Worm (Caenorhabditis elegans) whole organism, young adult: ENCODE results near the gene psa-3.

Source experiments
- B0019.2 ChIP-seq: fragments of 200-800 bp; sonication (Bioruptor generic); conservative IDR thresholded peaks from 2 replicates; pipeline ENCODE4 v1.3.6; 2022; ENCODE audit warnings: missing genetic modification reagents, missing genetic modification characterization, missing compliant biosample characterization
- B0261.1 ChIP-seq: sonication (generic microtip); optimal IDR thresholded peaks from 2 replicates; lab custom pipeline; 2016; ENCODE audit warnings: mild to moderate bottlenecking, missing genetic modification characterization, moderate library complexity, missing compliant biosample characterization
- C17E4.6 ChIP-seq: fragments of 200-800 bp; sonication (Bioruptor generic); IDR thresholded peaks from 2 replicates; pipeline ENCODE4 v1.3.6; 2022; ENCODE audit warnings: missing genetic modification reagents, missing genetic modification characterization, missing compliant biosample characterization
- F22D6.2 ChIP-seq: sonication (generic microtip); optimal IDR thresholded peaks from 2 replicates; lab custom pipeline; 2016; ENCODE audit warnings: mild to moderate bottlenecking, missing genetic modification characterization, missing compliant biosample characterization
- F23B12.7 ChIP-seq: sonication (generic microtip); optimal IDR thresholded peaks from 2 replicates; lab custom pipeline; 2017; ENCODE audit warnings: missing genetic modification characterization, mild to moderate bottlenecking, missing compliant biosample characterization, antibody characterized with exemption, moderate library complexity; ENCODE audit not compliant: insufficient read depth
- F33H1.4 ChIP-seq: fragments of 200-800 bp; sonication (Bioruptor generic); IDR thresholded peaks from 2 replicates; pipeline ENCODE4 v1.3.6; 2022; ENCODE audit warnings: missing genetic modification reagents, missing genetic modification characterization, missing compliant biosample characterization
- F37B4.10 ChIP-seq: fragments of 200-800 bp; sonication (Bioruptor generic); IDR thresholded peaks from 2 replicates; pipeline ENCODE4 v1.3.6; 2022; ENCODE audit warnings: missing genetic modification characterization, missing compliant biosample characterization
- F49E8.2 ChIP-seq: sonication (generic microtip); optimal IDR thresholded peaks from 3 replicates; lab custom pipeline; 2017; ENCODE audit warnings: missing genetic modification characterization, mild to moderate bottlenecking, missing compliant biosample characterization, antibody characterized with exemption, moderate library complexity; ENCODE audit not compliant: insufficient read depth
- T26A5.8 ChIP-seq: sonication (generic microtip); optimal IDR thresholded peaks from 2 replicates; lab custom pipeline; 2016; ENCODE audit warnings: missing genetic modification characterization, missing compliant biosample characterization
- Y67H2A.10 ChIP-seq: fragments of 200-800 bp; sonication (Bioruptor generic); conservative IDR thresholded peaks from 2 replicates; pipeline ENCODE4 v1.3.6; 2022; ENCODE audit warnings: missing genetic modification reagents, missing genetic modification characterization, missing compliant biosample characterization
- ZK185.1 ChIP-seq: sonication (generic microtip); optimal IDR thresholded peaks from 2 replicates; lab custom pipeline; 2016; ENCODE audit warnings: mild to moderate bottlenecking, missing genetic modification characterization, missing compliant biosample characterization; ENCODE audit not compliant: poor library complexity, severe bottlenecking
- attf-5 ChIP-seq: fragments of 200-800 bp; sonication (Bioruptor generic); optimal IDR thresholded peaks from 2 replicates; lab custom pipeline; 2018; ENCODE audit warnings: mild to moderate bottlenecking, missing genetic modification characterization, missing compliant biosample characterization
- bed-1 ChIP-seq: fragments of 200-800 bp; sonication (Bioruptor generic); IDR thresholded peaks from 2 replicates; pipeline ENCODE4 v1.3.6; 2022; ENCODE audit warnings: missing genetic modification reagents, missing genetic modification characterization, missing compliant biosample characterization
- ccch-3 ChIP-seq: fragments of 200-800 bp; sonication (Bioruptor generic); optimal IDR thresholded peaks from 2 replicates; lab custom pipeline; 2018; ENCODE audit warnings: mild to moderate bottlenecking, missing genetic modification characterization, missing compliant biosample characterization
- cebp-1 ChIP-seq, 2 experiments: fragments of 200-800 bp in 1 of 2; sonication (Bioruptor generic) in 1 of 2; sonication (generic microtip) in 1 of 2; IDR thresholded peaks in 1 of 2; optimal IDR thresholded peaks in 1 of 2; 2 replicates each; pipeline versions ENCODE4 v1.3.6 to Lab custom; 2017 to 2022; ENCODE audit warnings: missing compliant biosample characterization in 2 of 2, missing genetic modification characterization in 2 of 2, mild to moderate bottlenecking in 1 of 2, missing genetic modification reagents in 1 of 2, moderate library complexity in 1 of 2
- ceh-100 ChIP-seq: fragments of 200-800 bp; sonication (Bioruptor generic); IDR thresholded peaks from 2 replicates; pipeline ENCODE4 v1.3.6; 2022; ENCODE audit warnings: missing genetic modification reagents, missing genetic modification characterization, missing compliant biosample characterization
- fkh-3 ChIP-seq: sonication (generic microtip); optimal IDR thresholded peaks from 2 replicates; lab custom pipeline; 2016; ENCODE audit warnings: mild to moderate bottlenecking, missing genetic modification characterization, missing compliant biosample characterization
- gei-17 ChIP-seq: fragments of 200-800 bp; sonication (Bioruptor generic); optimal IDR thresholded peaks from 2 replicates; lab custom pipeline; 2018; ENCODE audit warnings: mild to moderate bottlenecking, missing genetic modification characterization, missing compliant biosample characterization
- hlh-12 ChIP-seq: sonication (generic microtip); optimal IDR thresholded peaks from 2 replicates; lab custom pipeline; 2016; ENCODE audit warnings: missing genetic modification characterization, missing compliant biosample characterization
- hlh-26 ChIP-seq: fragments of 200-800 bp; sonication (Bioruptor generic); conservative IDR thresholded peaks from 2 replicates; pipeline ENCODE4 v1.3.6; 2022; ENCODE audit warnings: missing genetic modification reagents, missing genetic modification characterization, missing compliant biosample characterization
- hmg-1.2 ChIP-seq: fragments of 200-800 bp; sonication (Bioruptor generic); IDR thresholded peaks from 2 replicates; pipeline ENCODE4 v1.3.6; 2022; ENCODE audit warnings: missing genetic modification reagents, missing genetic modification characterization, missing compliant biosample characterization
- hmg-20 ChIP-seq: fragments of 200-800 bp; sonication (Bioruptor generic); IDR thresholded peaks from 2 replicates; pipeline ENCODE4 v1.3.6; 2022; ENCODE audit warnings: missing genetic modification reagents, missing genetic modification characterization, missing compliant biosample characterization
- let-607 ChIP-seq, 2 experiments: fragments of 200-800 bp in 1 of 2; sonication (Bioruptor generic) in 1 of 2; sonication (generic microtip) in 1 of 2; optimal IDR thresholded peaks; 2 replicates each; lab custom pipeline; 2016 to 2018; ENCODE audit warnings: mild to moderate bottlenecking in 2 of 2, missing compliant biosample characterization in 2 of 2, missing genetic modification characterization in 2 of 2, moderate library complexity in 2 of 2, missing genotype in 1 of 2
- lin-35 ChIP-seq, 3 experiments: fragments of 150-350 bp in 2 of 3; sonication (generic microtip) in 1 of 3; optimal IDR thresholded peaks; 2 replicates each; lab custom pipeline; 2014 to 2018; ENCODE audit warnings: missing biosample characterization in 3 of 3, missing genetic modification characterization in 3 of 3, missing genetic modification reagents in 3 of 3
- lin-40 ChIP-seq: sonication (generic microtip); optimal IDR thresholded peaks from 2 replicates; lab custom pipeline; 2016; ENCODE audit warnings: missing genetic modification characterization, mild to moderate bottlenecking, missing compliant biosample characterization, missing genotype, missing genetic modification reagents
- lsy-27 ChIP-seq: sonication (generic microtip); optimal IDR thresholded peaks from 2 replicates; lab custom pipeline; 2017; ENCODE audit warnings: missing genetic modification characterization, mild to moderate bottlenecking, missing compliant biosample characterization, antibody characterized with exemption, missing genotype, borderline replicate concordance; ENCODE audit not compliant: insufficient read depth
- mcd-1 ChIP-seq: fragments of 200-800 bp; sonication (Bioruptor generic); IDR thresholded peaks from 2 replicates; pipeline ENCODE4 v1.3.6; 2022; ENCODE audit warnings: missing genetic modification reagents, missing genetic modification characterization, missing compliant biosample characterization
- mes-4 ChIP-seq: sonication (generic microtip); optimal IDR thresholded peaks from 2 replicates; lab custom pipeline; 2016; ENCODE audit warnings: missing genotype, missing genetic modification characterization, missing compliant biosample characterization
- nhr-120 ChIP-seq: fragments of 200-800 bp; sonication (Bioruptor generic); IDR thresholded peaks from 2 replicates; pipeline ENCODE4 v1.3.6; 2022; ENCODE audit warnings: missing genetic modification characterization, missing compliant biosample characterization
- nhr-27 ChIP-seq: fragments of 200-800 bp; sonication (Bioruptor generic); optimal IDR thresholded peaks from 2 replicates; lab custom pipeline; 2018; ENCODE audit warnings: mild to moderate bottlenecking, missing genetic modification characterization, moderate library complexity, missing compliant biosample characterization
- nhr-80 ChIP-seq: sonication (generic microtip); optimal IDR thresholded peaks from 2 replicates; lab custom pipeline; 2016; ENCODE audit warnings: missing genetic modification characterization, missing compliant biosample characterization
- repo-1 ChIP-seq: sonication (generic microtip); optimal IDR thresholded peaks from 2 replicates; lab custom pipeline; 2017; ENCODE audit warnings: mild to moderate bottlenecking, missing genetic modification characterization, missing compliant biosample characterization
- snpc-4 ChIP-seq, 5 experiments: fragments of 150-350 bp in 1 of 5; sonication (generic microtip) in 4 of 5; optimal IDR thresholded peaks; 2 replicates each; lab custom pipeline; 2014 to 2018; ENCODE audit warnings: missing genetic modification characterization in 5 of 5, missing biosample characterization in 3 of 5, antibody characterized with exemption in 2 of 5, mild to moderate bottlenecking in 2 of 5, missing compliant biosample characterization in 2 of 5, missing genotype in 2 of 5, moderate library complexity in 2 of 5, missing genetic modification reagents in 1 of 5
- sptf-2 ChIP-seq: fragments of 200-800 bp; sonication (Bioruptor generic); optimal IDR thresholded peaks from 2 replicates; lab custom pipeline; 2018; ENCODE audit warnings: mild to moderate bottlenecking, missing genetic modification characterization, missing compliant biosample characterization
- tbx-9 ChIP-seq: sonication (generic microtip); optimal IDR thresholded peaks from 2 replicates; lab custom pipeline; 2016; ENCODE audit warnings: borderline replicate concordance, missing genetic modification characterization, inconsistent platforms, missing compliant biosample characterization
- ztf-22 ChIP-seq: fragments of 200-800 bp; sonication (Bioruptor generic); optimal IDR thresholded peaks from 2 replicates; lab custom pipeline; 2018; ENCODE audit warnings: mild to moderate bottlenecking, missing genetic modification characterization, moderate library complexity, missing compliant biosample characterization

Gene psa-3

DNA sequence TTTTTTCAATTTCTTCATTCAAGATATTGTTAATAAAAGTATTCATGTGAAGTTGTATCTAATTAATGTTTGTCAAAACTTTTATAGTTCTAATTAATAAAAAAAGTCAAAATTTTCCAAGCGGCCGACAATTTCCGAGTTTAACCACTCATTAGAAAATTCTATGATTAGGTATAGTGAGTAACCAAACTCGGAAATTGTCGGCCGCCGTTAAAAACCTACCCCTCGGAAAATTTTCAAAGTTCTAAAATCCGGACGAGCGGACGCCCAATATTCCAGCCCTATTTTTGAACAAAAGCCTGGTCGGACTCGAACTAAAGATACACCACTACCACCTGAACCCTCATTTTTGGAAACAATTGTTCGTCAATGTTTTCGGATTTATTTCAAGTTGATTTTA lies 27.2 kb downstream of the psa-3 start:
- TF ChIP-seq hmg-1.2 (GFP tag; lab: Robert Waterston, UW) (peak; percentile 30; the same call in 1 of the 2 replicates), lin-35 (GFP tag; optimal IDR thresholded peaks at IDR 0.05; lab: Kevin White, UChicago) (no peak), F23B12.7 (tag; lab: Kevin White, UChicago) (no peak), ccch-3 (GFP tag; lab: Kevin White, UChicago) (no peak), sptf-2 (GFP tag; lab: Kevin White, UChicago) (no peak), lin-40 (tag; lab: Kevin White, UChicago) (no peak), nhr-27 (tag; lab: Kevin White, UChicago) (no peak), fkh-3 (tag; lab: Kevin White, UChicago) (no peak), snpc-4 (GFP tag; optimal IDR thresholded peaks at IDR 0.05; lab: Kevin White, UChicago) (peak; percentile 3), snpc-4 (tag; optimal IDR thresholded peaks at IDR 0.05; lab: Kevin White, UChicago) (peak in 3 of 4 experiments; percentile 11 to 87 (median 82))

DNA sequence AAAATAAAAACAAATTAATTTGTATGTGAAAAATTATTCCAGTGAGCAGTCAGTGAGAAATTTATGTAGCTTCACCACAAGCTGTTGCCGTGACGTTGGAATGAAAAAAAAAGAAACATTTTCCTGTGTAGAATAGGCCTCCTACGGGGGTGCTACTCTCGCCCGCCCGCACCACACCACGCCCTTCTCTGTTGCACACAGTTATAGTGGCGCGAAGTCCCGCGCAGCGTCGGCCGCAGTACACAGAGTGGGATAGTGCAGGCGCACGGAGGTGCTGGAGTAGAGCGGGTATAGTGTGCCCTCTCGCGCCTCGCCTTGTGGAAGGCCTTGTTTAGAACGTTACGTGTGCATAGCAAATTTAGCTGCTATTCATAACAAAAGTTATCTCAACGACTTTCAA lies 31.0 kb downstream of the psa-3 start:
- TF ChIP-seq mcd-1 (GFP tag; lab: Robert Waterston, UW) (peak; percentile 26; the same call in 1 of the 2 replicates), snpc-4 (GFP tag; optimal IDR thresholded peaks at IDR 0.05; lab: Kevin White, UChicago) (peak; percentile 24), snpc-4 (tag; optimal IDR thresholded peaks at IDR 0.05; lab: Kevin White, UChicago) (peak in 3 of 4 experiments; percentile 51 to 85 (median 78)), F49E8.2 (tag; lab: Kevin White, UChicago) (no peak), ZK185.1 (tag; lab: Kevin White, UChicago) (no peak), repo-1 (tag; lab: Kevin White, UChicago) (no peak), F37B4.10 (GFP tag; lab: Robert Waterston, UW) (0 out of 2 replicates have a peak, but pooled peaks have one; percentile 68), ztf-22 (GFP tag; lab: Kevin White, UChicago) (no peak), nhr-120 (no peak), hmg-20 (GFP tag; lab: Robert Waterston, UW) (no peak), bed-1 (no peak)

ce11 chrX:15440744-15441685 lies 33.3 kb downstream of the psa-3 start, which contains the start of gene mocs-1:
mocs-1 (minus strand) TSS chrX:15440794.
- peak; percentile 62; the same call in 1 of the 2 replicates for TF ChIP-seq cebp-1 (GFP tag; IDR thresholded peaks at IDR 0.05; lab: Robert Waterston, UW)
- TF ChIP-seq cebp-1 (tag; optimal IDR thresholded peaks at IDR 0.05; lab: Kevin White, UChicago) = peak; percentile 85
- TF ChIP-seq lin-40 (tag; lab: Kevin White, UChicago) = peak; percentile 8
- peak in 1 of 2 experiments; percentile 9 for TF ChIP-seq let-607 (tag; optimal IDR thresholded peaks at IDR 0.05; lab: Kevin White, UChicago)
- TF ChIP-seq attf-5 = peak; percentile 26
- no peak for TF ChIP-seq snpc-4 (GFP tag; optimal IDR thresholded peaks at IDR 0.05; lab: Kevin White, UChicago)
- peak in 1 of 4 experiments; percentile 14 for TF ChIP-seq snpc-4 (tag; optimal IDR thresholded peaks at IDR 0.05; lab: Kevin White, UChicago)
- TF ChIP-seq hmg-1.2 (GFP tag; lab: Robert Waterston, UW) = peak; percentile 12; the same call in 1 of the 2 replicates
- no peak for TF ChIP-seq B0019.2 (GFP tag; lab: Robert Waterston, UW)
- TF ChIP-seq mes-4 (tag; lab: Kevin White, UChicago) = no peak
- peak; percentile 68 for TF ChIP-seq nhr-80 (tag; lab: Kevin White, UChicago)

DNA sequence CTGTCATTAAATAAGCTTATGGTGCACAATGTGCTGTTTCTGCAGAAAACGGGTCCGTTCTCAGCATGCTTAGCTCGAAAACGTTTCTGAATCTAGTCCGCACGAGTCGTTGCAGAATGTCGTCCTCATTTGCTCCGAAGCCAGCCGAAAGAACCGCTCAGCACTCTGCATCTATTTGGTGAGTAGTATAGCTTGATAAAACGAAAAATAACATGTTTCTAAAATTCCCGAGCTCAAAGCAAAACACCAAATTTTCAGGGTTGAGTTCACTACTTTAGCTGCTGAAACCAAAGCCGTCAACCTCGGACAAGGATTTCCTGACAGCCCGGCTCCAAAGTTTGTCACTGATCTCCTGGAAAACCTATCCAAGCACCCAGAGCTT lies 33.9 kb downstream of the psa-3 start, which contains the start of gene nkat-3:
Gene nkat-3, plus strand, starts transcription at position 46 of the 382 bp plus-strand sequence.
- TF ChIP-seq fkh-3 (tag; lab: Kevin White, UChicago) (no peak), T26A5.8 (tag; lab: Kevin White, UChicago) (no peak), B0261.1 (tag; lab: Kevin White, UChicago) (no peak), snpc-4 (GFP tag; optimal IDR thresholded peaks at IDR 0.05; lab: Kevin White, UChicago) (no peak), snpc-4 (tag; optimal IDR thresholded peaks at IDR 0.05; lab: Kevin White, UChicago) (no peak), ceh-100 (no peak), gei-17 (GFP tag; lab: Kevin White, UChicago) (no peak), tbx-9 (tag; lab: Kevin White, UChicago) (no peak), lsy-27 (tag; lab: Kevin White, UChicago) (no peak), F22D6.2 (no peak), F33H1.4 (GFP tag; lab: Robert Waterston, UW) (no peak), C17E4.6 (GFP tag; lab: Robert Waterston, UW) (no peak), hlh-12 (no peak), Y67H2A.10 (no peak), hlh-26 (GFP tag; lab: Robert Waterston, UW) (no peak)
